Fruit fly (Drosophila melanogaster) S2 (cell line): Measurements from ENCODE around the gene Ccp84Ag.

Source experiments
- CG8478 ChIP-seq: fragments of >200 bp; optimal IDR thresholded peaks from 2 replicates; lab custom pipeline; 2018
- CTCF ChIP-seq, 2 experiments: fragments of >200 bp; optimal IDR thresholded peaks; 2 replicates each; lab custom pipeline; 2018

DNA sequence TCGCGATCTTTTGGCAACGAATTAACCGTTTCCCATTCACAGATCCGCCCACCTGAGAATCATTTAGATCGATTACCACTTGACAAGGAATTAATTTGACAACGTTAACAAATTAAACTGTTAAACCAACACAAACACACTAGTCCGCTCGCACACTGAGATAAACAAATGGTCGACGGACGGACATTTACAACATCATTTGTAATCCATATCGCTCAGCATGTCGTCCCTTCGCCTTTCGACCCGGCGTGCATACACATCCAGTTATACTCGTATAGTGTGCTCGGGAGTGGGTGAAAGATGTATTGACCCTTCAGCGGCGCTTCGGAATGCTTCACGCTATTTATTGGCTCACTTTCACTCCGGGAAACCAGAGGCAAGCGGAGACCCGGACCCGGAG is 49.2 kb downstream of the Ccp84Ag start:
- TF ChIP-seq CG8478 (lab: Kevin White, UChicago) = no peak
- TF ChIP-seq CTCF (optimal IDR thresholded peaks at IDR 0.05; lab: Kevin White, UChicago) = no peak
